Worm (Caenorhabditis elegans) whole organism, early embryonic: Measurements from ENCODE around the gene col-90.

Source experiments
- B0310.2 ChIP-seq: sonication (generic microtip); optimal IDR thresholded peaks from 2 replicates; lab custom pipeline; 2016; ENCODE audit warnings: mild to moderate bottlenecking, missing genetic modification characterization, missing compliant biosample characterization
- F13C5.2 ChIP-seq: sonication (generic microtip); optimal IDR thresholded peaks from 2 replicates; lab custom pipeline; 2017; ENCODE audit warnings: mild to moderate bottlenecking, missing genetic modification characterization, inconsistent platforms, missing compliant biosample characterization
- aly-1 ChIP-seq: sonication (generic microtip); optimal IDR thresholded peaks from 2 replicates; lab custom pipeline; 2016; ENCODE audit warnings: missing genetic modification characterization, missing compliant biosample characterization
- ama-1 ChIP-seq: fragments of 150-350 bp; optimal IDR thresholded peaks from 2 replicates; lab custom pipeline; 2014
- ceh-13 ChIP-seq: fragments of 200-800 bp; sonication (Bioruptor generic); optimal IDR thresholded peaks from 2 replicates; lab custom pipeline; 2018; ENCODE audit warnings: mild to moderate bottlenecking, missing genetic modification characterization, missing compliant biosample characterization
- ceh-36 ChIP-seq: sonication (generic microtip); optimal IDR thresholded peaks from 2 replicates; lab custom pipeline; 2016; ENCODE audit warnings: missing genetic modification characterization, inconsistent platforms, missing compliant biosample characterization
- ets-7 ChIP-seq: sonication (generic microtip); optimal IDR thresholded peaks from 2 replicates; lab custom pipeline; 2016; ENCODE audit warnings: missing genotype, missing genetic modification characterization, missing compliant biosample characterization
- flt-1 ChIP-seq: fragments of 200-800 bp; sonication (Bioruptor generic); IDR thresholded peaks from 2 replicates; pipeline ENCODE4 v1.3.6; 2022; ENCODE audit warnings: missing genetic modification characterization, missing compliant biosample characterization
- hmbx-1 ChIP-seq: sonication (generic microtip); optimal IDR thresholded peaks from 2 replicates; lab custom pipeline; 2016; ENCODE audit warnings: mild to moderate bottlenecking, missing genetic modification characterization, missing compliant biosample characterization
- hmg-4 ChIP-seq: fragments of 200-800 bp; sonication (Bioruptor generic); optimal IDR thresholded peaks from 2 replicates; lab custom pipeline; 2018; ENCODE audit warnings: mild to moderate bottlenecking, missing genetic modification characterization, missing compliant biosample characterization
- hnd-1 ChIP-seq: sonication (generic microtip); optimal IDR thresholded peaks from 2 replicates; lab custom pipeline; 2016; ENCODE audit warnings: missing genetic modification characterization, missing compliant biosample characterization
- pes-1 ChIP-seq: fragments of 200-800 bp; sonication (Bioruptor generic); IDR thresholded peaks from 2 replicates; pipeline ENCODE4 v1.3.6; 2022; ENCODE audit warnings: missing genetic modification reagents, missing genetic modification characterization, missing compliant biosample characterization
- scrt-1 ChIP-seq: fragments of 200-800 bp; sonication (Bioruptor generic); IDR thresholded peaks from 2 replicates; pipeline ENCODE4 v1.3.6; 2022; ENCODE audit warnings: missing genetic modification characterization, missing compliant biosample characterization
- sea-1 ChIP-seq: fragments of 200-800 bp; sonication (Bioruptor generic); conservative IDR thresholded peaks from 2 replicates; pipeline ENCODE4 v1.3.6; 2022; ENCODE audit warnings: missing genetic modification characterization, missing compliant biosample characterization
- tbx-11 ChIP-seq: fragments of 200-800 bp; sonication (Bioruptor generic); IDR thresholded peaks from 2 replicates; pipeline ENCODE4 v1.3.6; 2022; ENCODE audit warnings: missing genetic modification characterization, missing compliant biosample characterization
- tbx-37 ChIP-seq: fragments of 200-800 bp; sonication (Bioruptor generic); conservative IDR thresholded peaks from 2 replicates; pipeline ENCODE4 v1.3.6; 2022; ENCODE audit warnings: missing genetic modification reagents, missing genetic modification characterization, missing compliant biosample characterization
- tra-4 ChIP-seq: sonication (generic microtip); optimal IDR thresholded peaks from 2 replicates; lab custom pipeline; 2017; ENCODE audit warnings: missing genetic modification characterization, missing compliant biosample characterization

col-90 gene

ce11 chrIII:7948802-7949201, at the start of gene col-90:
Gene col-90, plus strand, starts transcription at chrIII:7948838.
- TF ChIP-seq sea-1 (GFP tag; lab: Robert Waterston, UW): no peak
- TF ChIP-seq tbx-37 (GFP tag; lab: Robert Waterston, UW): no peak
- TF ChIP-seq hmg-4: no peak
- TF ChIP-seq hnd-1 (tag; lab: Kevin White, UChicago): no peak
- no peak for TF ChIP-seq pes-1
- no peak for TF ChIP-seq F13C5.2
- TF ChIP-seq ceh-36 (tag; lab: Kevin White, UChicago): no peak
- TF ChIP-seq ets-7 (tag; lab: Kevin White, UChicago): no peak
- no peak for TF ChIP-seq ceh-13 (GFP tag; lab: Kevin White, UChicago)
- TF ChIP-seq flt-1: no peak
- no peak for TF ChIP-seq hmbx-1
- TF ChIP-seq scrt-1 (GFP tag; lab: Robert Waterston, UW): no peak
- TF ChIP-seq tra-4 (tag; lab: Kevin White, UChicago): no peak
- TF ChIP-seq ama-1: no peak
- TF ChIP-seq B0310.2 (tag; lab: Kevin White, UChicago): no peak
- no peak for TF ChIP-seq aly-1
- TF ChIP-seq tbx-11: no peak

ce11 chrIII:7900733-7901132, 47.9 kb upstream of the col-90 start, which contains the start of gene best-24:
Gene best-24, plus strand, starts transcription at chrIII:7901033.
- no peak for TF ChIP-seq pes-1

ce11 chrIII:7903427-7903826, 45.2 kb upstream of the col-90 start:
- TF ChIP-seq F13C5.2 (no peak), hnd-1 (tag; lab: Kevin White, UChicago) (no peak), scrt-1 (GFP tag; lab: Robert Waterston, UW) (no peak), flt-1 (no peak), ceh-13 (GFP tag; lab: Kevin White, UChicago) (no peak), ceh-36 (tag; lab: Kevin White, UChicago) (no peak), hmbx-1 (no peak), tbx-37 (GFP tag; lab: Robert Waterston, UW) (no peak), aly-1 (no peak), pes-1 (no peak), sea-1 (GFP tag; lab: Robert Waterston, UW) (no peak), ama-1 (no peak), tbx-11 (no peak), B0310.2 (tag; lab: Kevin White, UChicago) (no peak), hmg-4 (no peak), tra-4 (tag; lab: Kevin White, UChicago) (no peak), ets-7 (tag; lab: Kevin White, UChicago) (no peak)

- TF ChIP-seq F13C5.2 (no peak), B0310.2 (tag; lab: Kevin White, UChicago) (no peak), sea-1 (GFP tag; lab: Robert Waterston, UW) (no peak), hmbx-1 (no peak), ceh-36 (tag; lab: Kevin White, UChicago) (no peak), scrt-1 (GFP tag; lab: Robert Waterston, UW) (no peak), tbx-11 (no peak), hmg-4 (no peak), aly-1 (no peak), tbx-37 (GFP tag; lab: Robert Waterston, UW) (no peak), hnd-1 (tag; lab: Kevin White, UChicago) (no peak), flt-1 (no peak), tra-4 (tag; lab: Kevin White, UChicago) (no peak)
These were observed 41.1 kb upstream of the col-90 start, which contains the start of gene pcp-5 for ce11 chrIII:7907515-7907914. Gene pcp-5, minus strand, starts transcription at chrIII:7907615.

ce11 chrIII:7909263-7909662, 39.4 kb upstream of the col-90 start, which contains the start of gene ZK688.1:
Gene ZK688.1, plus strand, starts transcription at chrIII:7909563.
- TF ChIP-seq ceh-13 (GFP tag; lab: Kevin White, UChicago) (no peak), aly-1 (no peak), tbx-37 (GFP tag; lab: Robert Waterston, UW) (no peak), scrt-1 (GFP tag; lab: Robert Waterston, UW) (no peak), B0310.2 (tag; lab: Kevin White, UChicago) (no peak), tbx-11 (no peak), ceh-36 (tag; lab: Kevin White, UChicago) (no peak), pes-1 (no peak), tra-4 (tag; lab: Kevin White, UChicago) (no peak), hmg-4 (no peak), ets-7 (tag; lab: Kevin White, UChicago) (no peak), flt-1 (no peak), sea-1 (GFP tag; lab: Robert Waterston, UW) (no peak), ama-1 (no peak), hmbx-1 (no peak), hnd-1 (tag; lab: Kevin White, UChicago) (no peak), F13C5.2 (no peak)

ce11 chrIII:7911621-7912020, 37.0 kb upstream of the col-90 start, which contains the start of gene ZK688.7:
Gene ZK688.7, minus strand, starts transcription at chrIII:7911634.
- TF ChIP-seq ceh-36 (tag; lab: Kevin White, UChicago) (no peak), tra-4 (tag; lab: Kevin White, UChicago) (no peak), hmbx-1 (no peak), pes-1 (no peak), B0310.2 (tag; lab: Kevin White, UChicago) (no peak)

- TF ChIP-seq ets-7 (tag; lab: Kevin White, UChicago) (no peak), pes-1 (no peak), tbx-37 (GFP tag; lab: Robert Waterston, UW) (no peak), ceh-36 (tag; lab: Kevin White, UChicago) (no peak), tbx-11 (no peak), ama-1 (no peak), F13C5.2 (no peak), sea-1 (GFP tag; lab: Robert Waterston, UW) (no peak), hnd-1 (tag; lab: Kevin White, UChicago) (no peak), hmg-4 (no peak), B0310.2 (tag; lab: Kevin White, UChicago) (no peak), hmbx-1 (no peak), scrt-1 (GFP tag; lab: Robert Waterston, UW) (no peak), flt-1 (no peak), tra-4 (tag; lab: Kevin White, UChicago) (no peak), aly-1 (no peak), ceh-13 (GFP tag; lab: Kevin White, UChicago) (no peak)
These were observed 35.1 kb upstream of the col-90 start, which contains the start of gene ZK688.12 for ce11 chrIII:7913488-7913887. Gene ZK688.12, minus strand, starts transcription at chrIII:7913588.
